Fruit fly (Drosophila melanogaster) whole organism, pupa: ENCODE results near the gene Adi1.

Source experiments
- EcR ChIP-seq: fragments of 200-800 bp; sonication (Bioruptor generic); optimal IDR thresholded peaks from 3 replicates; lab custom pipeline; 2019; ENCODE audit warnings: missing biosample characterization, missing genetic modification characterization, mild to moderate bottlenecking, moderate library complexity, missing genetic modification reagents
- Ets98B ChIP-seq: fragments of 200-800 bp; sonication (Bioruptor generic); IDR thresholded peaks from 2 replicates; pipeline ENCODE4 v1.3.6; 2022; ENCODE audit warnings: missing biosample characterization, missing genetic modification characterization

- TF ChIP-seq Ets98B (GFP tag; lab: Robert Waterston, UW) (peak; percentile 62), EcR (GFP tag; lab: Kevin White, UChicago) (no peak)
These were observed 14.7 kb upstream of the Adi1 start for dm6 chr3L:10648431-10648830.
